Fruit fly (Drosophila melanogaster): ENCODE data around the gene Karl.

The Karl gene

DNA sequence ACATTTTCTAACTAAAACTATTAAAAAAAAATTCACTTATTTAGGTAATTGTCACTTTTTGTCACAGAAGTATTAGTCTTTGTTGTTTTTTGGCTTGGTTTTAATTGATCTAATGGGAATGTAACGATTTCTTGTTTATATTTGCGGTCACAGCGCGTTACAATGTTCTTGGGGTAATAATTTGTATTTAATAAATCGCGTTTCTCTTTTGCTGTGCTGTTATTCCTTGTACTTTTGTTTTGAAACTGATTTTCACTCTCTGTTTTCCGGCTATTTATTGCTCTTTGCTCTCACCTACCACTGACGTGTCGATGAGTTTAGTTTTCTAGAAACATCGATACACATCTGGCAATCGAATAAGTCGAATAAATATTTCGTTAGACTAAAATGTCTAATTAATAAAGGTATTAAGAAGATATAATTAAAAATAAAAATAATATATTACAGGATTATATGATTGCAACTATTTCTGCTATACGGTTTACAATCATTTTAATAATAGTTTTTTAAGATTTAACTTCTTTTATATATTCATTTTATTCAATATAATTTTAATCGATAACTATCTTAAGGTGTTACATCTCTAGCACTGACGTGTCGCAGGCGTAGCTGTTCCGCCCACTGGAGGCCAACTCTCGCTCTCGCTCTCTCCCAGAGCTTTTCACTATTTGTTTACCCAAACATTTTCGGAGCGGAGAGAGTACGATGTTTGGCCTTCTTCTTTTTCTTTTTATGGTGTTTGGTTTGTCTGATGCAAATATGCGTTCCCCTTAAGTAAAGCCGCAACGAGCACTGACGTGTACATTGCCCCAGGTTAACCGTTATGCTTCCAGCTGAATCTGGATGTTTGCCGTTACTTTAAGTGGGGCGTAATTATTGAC lies 19.9 kb downstream of the Karl start, which contains the start of gene Hsc70-3 (continued):
- TF ChIP-seq unc-4 (GFP tag; IDR thresholded peaks at IDR 0.05; ENCODE audit: partially characterized antibody) (peak; percentile 79), BEAF-32 (GFP tag; optimal IDR thresholded peaks at IDR 0.05) (peak; percentile 70), CG6689 (GFP tag; IDR thresholded peaks at IDR 0.05) (no peak), ttk (GFP tag; IDR thresholded peaks at IDR 0.05) (no peak), CG17612 (GFP tag; IDR thresholded peaks at IDR 0.05) (no peak), CG5245 (GFP tag; optimal IDR thresholded peaks at IDR 0.05) (no peak), CG6683 (GFP tag; optimal IDR thresholded peaks at IDR 0.05) (no peak), gce (GFP tag; IDR thresholded peaks at IDR 0.05) (no peak), hth (optimal IDR thresholded peaks at IDR 0.05) (no peak), NFAT (GFP tag; IDR thresholded peaks at IDR 0.05) (no peak), CG16863 (GFP tag; optimal IDR thresholded peaks at IDR 0.05) (peak; percentile 11), gro (GFP tag; optimal IDR thresholded peaks at IDR 0.05) (no peak), CG42726 (GFP tag; IDR thresholded peaks at IDR 0.05; ENCODE audit: partially characterized antibody) (no peak), slou (GFP tag; optimal IDR thresholded peaks at IDR 0.05) (no peak), kah (GFP tag; optimal IDR thresholded peaks at IDR 0.05) (no peak), MESR4 (GFP tag; optimal IDR thresholded peaks at IDR 0.05) (peak; percentile 8), row (GFP tag; IDR thresholded peaks at IDR 0.05) (peak; percentile 83), salm (tag; optimal IDR thresholded peaks at IDR 0.05) (peak; percentile 13), pros (GFP tag; optimal IDR thresholded peaks at IDR 0.05) (peak; percentile 66), Sox100B (GFP tag; optimal IDR thresholded peaks at IDR 0.05) (peak; percentile 16), CG6272 (GFP tag; IDR thresholded peaks at IDR 0.05) (no peak), D (optimal IDR thresholded peaks at IDR 0.05) (no peak), D (GFP tag; optimal IDR thresholded peaks at IDR 0.05) (peak; percentile 1), dm (GFP tag; optimal IDR thresholded peaks at IDR 0.05) (no peak), Dll (GFP tag; IDR thresholded peaks at IDR 0.05; ENCODE audit: partially characterized antibody) (peak; percentile 89), Vsx1 (GFP tag; optimal IDR thresholded peaks at IDR 0.05) (peak; percentile 12), CTCF (GFP tag; optimal IDR thresholded peaks at IDR 0.05) (no peak), CG1603 (tag; optimal IDR thresholded peaks at IDR 0.05) (peak; percentile 62), CG11398 (GFP tag; optimal IDR thresholded peaks at IDR 0.05) (no peak), sr (GFP tag; IDR thresholded peaks at IDR 0.05) (peak; percentile 86), stc (GFP tag; IDR thresholded peaks at IDR 0.05) (peak; percentile 11; the same call in 1 of the 2 replicates), Ada2b (GFP tag; IDR thresholded peaks at IDR 0.05) (no peak), corto (GFP tag; optimal IDR thresholded peaks at IDR 0.05) (peak; percentile 8), CkIIα-i1 (GFP tag; IDR thresholded peaks at IDR 0.05) (no peak), CG31388 (GFP tag; optimal IDR thresholded peaks at IDR 0.05) (no peak), wor (GFP tag; IDR thresholded peaks at IDR 0.05) (no peak), peb (GFP tag; IDR thresholded peaks at IDR 0.05) (no peak), CG18619 (GFP tag; optimal IDR thresholded peaks at IDR 0.05) (no peak), zen2 (GFP tag; IDR thresholded peaks at IDR 0.05; ENCODE audit: partially characterized antibody) (no peak; the same call in 2 of the 3 replicates), CG15696 (tag; optimal IDR thresholded peaks at IDR 0.05) (no peak), CG43689 (GFP tag; IDR thresholded peaks at IDR 0.05) (no peak), Dp (GFP tag; optimal IDR thresholded peaks at IDR 0.05) (peak; percentile 0), HLH3B (GFP tag; IDR thresholded peaks at IDR 0.05) (peak; percentile 43; the same call in 1 of the 2 replicates), ap (GFP tag; IDR thresholded peaks at IDR 0.05) (no peak), CG10274 (GFP tag; optimal IDR thresholded peaks at IDR 0.05) (no peak), CG34224 (GFP tag; IDR thresholded peaks at IDR 0.05; ENCODE audit: partially characterized antibody) (peak; percentile 75; the same call in 2 of the 3 replicates), CG14441 (GFP tag; IDR thresholded peaks at IDR 0.05) (no peak), jumu (GFP tag; optimal IDR thresholded peaks at IDR 0.05) (no peak), Oaz (GFP tag; IDR thresholded peaks at IDR 0.05) (no peak), maf-S (GFP tag; optimal IDR thresholded peaks at IDR 0.05) (no peak), CG12071 (GFP tag; optimal IDR thresholded peaks at IDR 0.05) (peak; percentile 49)
